ENCODE assay signal across 4 worm cellular contexts in genomic region chrX:15246595-15246994, ce11.
A peak's percentile ranks its signal among the peaks of the same experiment; 100 is the strongest.
TF ChIP-seq lines count a peak whose summit lies in the region.

No protein-coding gene starts in this region.

TF ChIP-seq in whole organism, L2 larva, 48 proteins besides CTCF, POLR2A, EP300 and RAD21:
- TF ChIP-seq ceh-82 (tag; optimal IDR thresholded peaks at IDR 0.05; lab: Kevin White, UChicago) (no peak), mdl-1 (tag; optimal IDR thresholded peaks at IDR 0.05; lab: Kevin White, UChicago) (no peak), sma-9 (GFP tag; optimal IDR thresholded peaks at IDR 0.05; lab: Kevin White, UChicago) (peak; percentile 19), sma-9 (tag; optimal IDR thresholded peaks at IDR 0.05; lab: Kevin White, UChicago) (no peak), dmd-4 (tag; optimal IDR thresholded peaks at IDR 0.05; lab: Kevin White, UChicago) (no peak), nhr-129 (tag; optimal IDR thresholded peaks at IDR 0.05; lab: Kevin White, UChicago) (peak; percentile 26), nhr-11 (tag; optimal IDR thresholded peaks at IDR 0.05; lab: Kevin White, UChicago) (no peak), F13H6.1 (tag; optimal IDR thresholded peaks at IDR 0.05; lab: Kevin White, UChicago) (no peak), nhr-21 (tag; optimal IDR thresholded peaks at IDR 0.05; lab: Kevin White, UChicago) (no peak), ZK546.5 (tag; optimal IDR thresholded peaks at IDR 0.05; lab: Kevin White, UChicago) (no peak), lsy-2 (tag; optimal IDR thresholded peaks at IDR 0.05; lab: Kevin White, UChicago) (no peak), R02D3.7 (tag; optimal IDR thresholded peaks at IDR 0.05; lab: Kevin White, UChicago) (no peak), fos-1 (tag; optimal IDR thresholded peaks at IDR 0.05; lab: Kevin White, UChicago) (peak; percentile 26), nhr-25 (tag; optimal IDR thresholded peaks at IDR 0.05; lab: Kevin White, UChicago) (no peak), aly-2 (tag; optimal IDR thresholded peaks at IDR 0.05; lab: Kevin White, UChicago) (no peak), nhr-12 (tag; optimal IDR thresholded peaks at IDR 0.05; lab: Kevin White, UChicago) (no peak), C34F6.9 (tag; optimal IDR thresholded peaks at IDR 0.05; lab: Kevin White, UChicago) (no peak), unc-39 (tag; optimal IDR thresholded peaks at IDR 0.05; lab: Kevin White, UChicago) (no peak)

TF ChIP-seq in whole organism, L4 larva, 104 proteins besides CTCF, POLR2A, EP300 and RAD21 (continues in another document):
- TF ChIP-seq T26A8.4 (GFP tag; IDR thresholded peaks at IDR 0.05; lab: Robert Waterston, UW) (no peak), set-16 (GFP tag; IDR thresholded peaks at IDR 0.05; lab: Robert Waterston, UW) (no peak), ctbp-1 (GFP tag; IDR thresholded peaks at IDR 0.05; lab: Robert Waterston, UW) (no peak), attf-4 (tag; optimal IDR thresholded peaks at IDR 0.05; lab: Kevin White, UChicago) (no peak), Y5F2A.4 (GFP tag; optimal IDR thresholded peaks at IDR 0.05; lab: Kevin White, UChicago) (no peak), jun-1 (tag; optimal IDR thresholded peaks at IDR 0.05; lab: Kevin White, UChicago) (no peak), vab-7 (GFP tag; IDR thresholded peaks at IDR 0.05; lab: Robert Waterston, UW) (no peak), egl-43 (GFP tag; IDR thresholded peaks at IDR 0.05; lab: Robert Waterston, UW) (no peak), fos-1 (tag; optimal IDR thresholded peaks at IDR 0.05; lab: Kevin White, UChicago) (no peak), gei-8 (GFP tag; optimal IDR thresholded peaks at IDR 0.05; lab: Kevin White, UChicago) (no peak), nhr-77 (tag; optimal IDR thresholded peaks at IDR 0.05; lab: Kevin White, UChicago) (no peak), dve-1 (tag; optimal IDR thresholded peaks at IDR 0.05; lab: Kevin White, UChicago; ENCODE audit: insufficient read depth) (no peak), madf-5 (GFP tag; IDR thresholded peaks at IDR 0.05; lab: Robert Waterston, UW) (no peak), ceh-20 (GFP tag; IDR thresholded peaks at IDR 0.05; lab: Robert Waterston, UW) (no peak), F49E8.2 (tag; optimal IDR thresholded peaks at IDR 0.05; lab: Kevin White, UChicago; ENCODE audit: borderline replicate concordance) (no peak), lin-29 (GFP tag; IDR thresholded peaks at IDR 0.05; lab: Robert Waterston, UW) (peak; percentile 51; the same call in 1 of the 2 replicates), ztf-11 (tag; optimal IDR thresholded peaks at IDR 0.05; lab: Kevin White, UChicago) (no peak), dmd-9 (GFP tag; IDR thresholded peaks at IDR 0.05; lab: Robert Waterston, UW) (no peak), nhr-6 (tag; optimal IDR thresholded peaks at IDR 0.05; lab: Kevin White, UChicago) (peak; percentile 60), aha-1 (tag; lab: Kevin White, UChicago) (peak; percentile 71), lin-39 (tag; optimal IDR thresholded peaks at IDR 0.05; lab: Kevin White, UChicago) (no peak), ceh-44 (GFP tag; IDR thresholded peaks at IDR 0.05; lab: Robert Waterston, UW) (no peak), daf-19 (GFP tag; conservative IDR thresholded peaks at IDR 0.05; lab: Robert Waterston, UW) (no peak), lin-38 (GFP tag; IDR thresholded peaks at IDR 0.05; lab: Robert Waterston, UW) (no peak), saeg-2 (GFP tag; IDR thresholded peaks at IDR 0.05; lab: Robert Waterston, UW) (no peak), duxl-1 (tag; optimal IDR thresholded peaks at IDR 0.05; lab: Kevin White, UChicago; ENCODE audit: poor library complexity) (no peak), zfp-2 (tag; optimal IDR thresholded peaks at IDR 0.05; lab: Kevin White, UChicago) (no peak)

TF ChIP-seq in whole organism, late embryonic, 69 proteins besides CTCF, POLR2A, EP300 and RAD21:
- no peak for TF ChIP-seq lin-11 (tag; optimal IDR thresholded peaks at IDR 0.05; lab: Kevin White, UChicago)
- peak; percentile 25 for TF ChIP-seq hlh-30 (tag; optimal IDR thresholded peaks at IDR 0.05; lab: Kevin White, UChicago; ENCODE audit: insufficient read depth)
- peak; percentile 3 for TF ChIP-seq tbx-2 (tag; optimal IDR thresholded peaks at IDR 0.05; lab: Kevin White, UChicago)

TF ChIP-seq in whole organism, mixed stage, embryonic, 35 proteins besides CTCF, POLR2A, EP300 and RAD21:
- TF ChIP-seq ceh-83 (GFP tag; optimal IDR thresholded peaks at IDR 0.05; lab: Kevin White, UChicago) (no peak), drap-1 (GFP tag; optimal IDR thresholded peaks at IDR 0.05; lab: Kevin White, UChicago) (no peak), flh-1 (GFP tag; optimal IDR thresholded peaks at IDR 0.05; lab: Kevin White, UChicago) (no peak), mep-1 (tag; optimal IDR thresholded peaks at IDR 0.05; lab: Kevin White, UChicago) (peak; percentile 11), lsy-2 (tag; optimal IDR thresholded peaks at IDR 0.05; lab: Kevin White, UChicago) (no peak), pha-4 (tag; optimal IDR thresholded peaks at IDR 0.05; lab: Kevin White, UChicago) (peak; percentile 2), nhr-2 (tag; optimal IDR thresholded peaks at IDR 0.05; lab: Kevin White, UChicago) (peak; percentile 76)
